Fruit fly (Drosophila melanogaster): ENCODE measurements around the gene CG14642.

DNA sequence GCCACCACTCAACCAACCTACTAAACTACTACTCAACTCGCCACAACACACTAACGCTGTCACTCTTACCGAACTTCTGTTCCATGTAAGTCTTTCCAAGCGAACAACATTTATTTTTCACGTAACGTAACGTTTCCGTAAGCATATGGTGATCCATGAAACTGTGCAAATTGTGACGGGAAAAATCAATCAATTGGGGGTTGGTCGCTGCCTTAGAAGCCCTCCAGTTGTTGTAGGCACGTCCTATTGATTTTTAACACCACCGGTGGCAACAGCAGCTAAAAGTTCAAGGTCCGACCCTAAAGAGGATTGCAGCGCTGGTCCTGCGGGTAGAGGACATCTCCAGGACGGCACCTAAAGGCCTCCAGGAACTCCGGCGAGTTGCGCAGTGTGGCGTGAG is 49.7 kb upstream of the CG14642 start:
- no peak for TF ChIP-seq CG11617 (GFP tag; optimal IDR thresholded peaks at IDR 0.05)
- no peak for TF ChIP-seq bab1 (GFP tag; optimal IDR thresholded peaks at IDR 0.05)
- no peak for TF ChIP-seq ovo (GFP tag; optimal IDR thresholded peaks at IDR 0.05)
- TF ChIP-seq CG33017 (tag; optimal IDR thresholded peaks at IDR 0.05), result no peak
- no peak for TF ChIP-seq pad (GFP tag; optimal IDR thresholded peaks at IDR 0.05)
- no peak for TF ChIP-seq Clk (GFP tag; optimal IDR thresholded peaks at IDR 0.05)
- TF ChIP-seq CG7045 (GFP tag; optimal IDR thresholded peaks at IDR 0.05), result no peak
- no peak for TF ChIP-seq CG1620 (GFP tag; optimal IDR thresholded peaks at IDR 0.05)
- TF ChIP-seq cic (GFP tag; optimal IDR thresholded peaks at IDR 0.05), result no peak
- TF ChIP-seq kay (GFP tag; ENCODE audit: borderline replicate concordance), result no peak
- no peak for TF ChIP-seq toe (GFP tag; optimal IDR thresholded peaks at IDR 0.05)
- no peak for TF ChIP-seq CG14711 (tag; optimal IDR thresholded peaks at IDR 0.05)
- no peak for TF ChIP-seq CG5204 (GFP tag; optimal IDR thresholded peaks at IDR 0.05)
- TF ChIP-seq Hr96 (GFP tag; optimal IDR thresholded peaks at IDR 0.05), result no peak

Measured in whole organism, adult.